Worm (Caenorhabditis elegans) whole organism, L3 larva: Measurements from ENCODE around the gene gkow-1.

ENCODE experiments used
- R02D3.7 ChIP-seq: fragments of 150-350 bp; optimal IDR thresholded peaks from 2 replicates; lab custom pipeline; 2014; ENCODE audit warnings: missing biosample characterization, missing genetic modification characterization
- ZK546.5 ChIP-seq: sonication (generic microtip); optimal IDR thresholded peaks from 2 replicates; lab custom pipeline; 2017; ENCODE audit warnings: missing biosample characterization, missing genetic modification characterization
- aly-2 ChIP-seq: fragments of 150-350 bp; optimal IDR thresholded peaks from 2 replicates; lab custom pipeline; 2014; ENCODE audit warnings: missing biosample characterization, missing genetic modification characterization
- ceh-16 ChIP-seq: sonication (generic microtip); optimal IDR thresholded peaks from 2 replicates; lab custom pipeline; 2017; ENCODE audit warnings: missing biosample characterization, missing genetic modification characterization
- ceh-28 ChIP-seq: fragments of 150-350 bp; optimal IDR thresholded peaks from 2 replicates; lab custom pipeline; 2014; ENCODE audit warnings: missing biosample characterization, missing genetic modification reagents, missing genetic modification characterization
- egl-27 ChIP-seq: sonication (generic microtip); optimal IDR thresholded peaks from 4 replicates; lab custom pipeline; 2017; ENCODE audit warnings: missing biosample characterization, missing genetic modification reagents, missing genetic modification characterization
- egl-5 ChIP-seq: fragments of 150-350 bp; optimal IDR thresholded peaks from 2 replicates; lab custom pipeline; 2017; ENCODE audit warnings: missing biosample characterization, missing genetic modification reagents, missing genetic modification characterization, inconsistent platforms
- elt-2 ChIP-seq: sonication (generic microtip); optimal IDR thresholded peaks from 2 replicates; lab custom pipeline; 2016; ENCODE audit warnings: missing genetic modification reagents, mild to moderate bottlenecking, missing genetic modification characterization, missing compliant biosample characterization
- elt-3 ChIP-seq, 3 experiments: fragments of 150-350 bp in 1 of 3; sonication (generic microtip) in 2 of 3; optimal IDR thresholded peaks; 2 replicates in 2 of 3; 4 replicates in 1 of 3; lab custom pipeline; 2014 to 2017; ENCODE audit warnings: missing biosample characterization in 3 of 3, missing genetic modification characterization in 3 of 3
- eor-1 ChIP-seq, 2 experiments: fragments of 150-350 bp; optimal IDR thresholded peaks; 2 replicates each; lab custom pipeline; 2014 to 2018; ENCODE audit warnings: missing biosample characterization in 2 of 2, missing genetic modification characterization in 2 of 2
- fkh-10 ChIP-seq: sonication (generic microtip); optimal IDR thresholded peaks from 2 replicates; lab custom pipeline; 2017; ENCODE audit warnings: missing biosample characterization, missing genetic modification reagents, missing genetic modification characterization
- hmg-11 ChIP-seq: sonication (generic microtip); optimal IDR thresholded peaks from 2 replicates; lab custom pipeline; 2016; ENCODE audit warnings: missing genetic modification characterization, missing compliant biosample characterization
- jun-1 ChIP-seq: fragments of 150-350 bp; optimal IDR thresholded peaks from 2 replicates; lab custom pipeline; 2014; ENCODE audit warnings: missing biosample characterization, missing genetic modification reagents, missing genetic modification characterization
- lin-15B ChIP-seq: fragments of 150-350 bp; optimal IDR thresholded peaks from 2 replicates; lab custom pipeline; 2014; ENCODE audit warnings: missing biosample characterization, missing genetic modification characterization
- lin-39 ChIP-seq: fragments of 150-350 bp; optimal IDR thresholded peaks from 2 replicates; lab custom pipeline; 2018; ENCODE audit warnings: missing biosample characterization, missing genetic modification reagents, missing genetic modification characterization
- lsy-12 ChIP-seq: sonication (generic microtip); optimal IDR thresholded peaks from 2 replicates; lab custom pipeline; 2016; ENCODE audit warnings: mild to moderate bottlenecking, missing genetic modification characterization, missing compliant biosample characterization
- mml-1 ChIP-seq: fragments of 150-350 bp; sonication (generic microtip); optimal IDR thresholded peaks from 3 replicates; lab custom pipeline; 2014; ENCODE audit warnings: missing biosample characterization, missing genetic modification characterization
- nfya-1 ChIP-seq: sonication (generic microtip); optimal IDR thresholded peaks from 2 replicates; lab custom pipeline; 2017; ENCODE audit warnings: missing genetic modification characterization, mild to moderate bottlenecking, missing compliant biosample characterization, antibody characterized with exemption, moderate library complexity; ENCODE audit not compliant: insufficient read depth
- nhr-12 ChIP-seq: fragments of 150-350 bp; optimal IDR thresholded peaks from 2 replicates; lab custom pipeline; 2014; ENCODE audit warnings: missing biosample characterization, missing genetic modification characterization
- nhr-23 ChIP-seq: fragments of 150-350 bp; optimal IDR thresholded peaks from 2 replicates; lab custom pipeline; 2014; ENCODE audit warnings: missing biosample characterization, missing genetic modification reagents, missing genetic modification characterization
- nhr-25 ChIP-seq: sonication (generic microtip); optimal IDR thresholded peaks from 2 replicates; lab custom pipeline; 2017; ENCODE audit warnings: missing biosample characterization, missing genetic modification characterization
- nhr-28 ChIP-seq: fragments of 150-350 bp; optimal IDR thresholded peaks from 2 replicates; lab custom pipeline; 2014; ENCODE audit warnings: missing biosample characterization, missing genetic modification characterization
- nhr-43 ChIP-seq: sonication (generic microtip); optimal IDR thresholded peaks from 2 replicates; lab custom pipeline; 2016; ENCODE audit warnings: mild to moderate bottlenecking, missing genetic modification characterization, missing compliant biosample characterization; ENCODE audit not compliant: poor library complexity, severe bottlenecking
- nhr-76 ChIP-seq: fragments of 150-350 bp; sonication (generic microtip); optimal IDR thresholded peaks from 5 replicates; lab custom pipeline; 2014; ENCODE audit warnings: missing biosample characterization, missing genetic modification characterization
- nhr-77 ChIP-seq: fragments of 150-350 bp; optimal IDR thresholded peaks from 2 replicates; lab custom pipeline; 2014; ENCODE audit warnings: missing biosample characterization, missing genetic modification characterization
- pha-4 ChIP-seq: fragments of 150-350 bp; optimal IDR thresholded peaks from 2 replicates; lab custom pipeline; 2014; ENCODE audit warnings: missing biosample characterization, missing genetic modification reagents, missing genetic modification characterization
- skn-1 ChIP-seq: fragments of 150-350 bp; optimal IDR thresholded peaks from 2 replicates; lab custom pipeline; 2014; ENCODE audit warnings: missing biosample characterization, missing genetic modification characterization
- snpc-4 ChIP-seq: fragments of 150-350 bp; optimal IDR thresholded peaks from 2 replicates; lab custom pipeline; 2014; ENCODE audit warnings: missing biosample characterization, missing genetic modification characterization
- unc-39 ChIP-seq: sonication (generic microtip); optimal IDR thresholded peaks from 4 replicates; lab custom pipeline; 2017; ENCODE audit warnings: missing biosample characterization, missing genetic modification characterization
- zag-1 ChIP-seq: fragments of 150-350 bp; optimal IDR thresholded peaks from 2 replicates; lab custom pipeline; 2014; ENCODE audit warnings: missing biosample characterization, missing genetic modification characterization
- ztf-11 ChIP-seq: fragments of 150-350 bp; optimal IDR thresholded peaks from 2 replicates; lab custom pipeline; 2014; ENCODE audit warnings: missing biosample characterization, missing genetic modification characterization
- ztf-4 ChIP-seq: fragments of 150-350 bp; optimal IDR thresholded peaks from 2 replicates; lab custom pipeline; 2014; ENCODE audit warnings: missing biosample characterization, missing genetic modification characterization

Gene gkow-1

DNA sequence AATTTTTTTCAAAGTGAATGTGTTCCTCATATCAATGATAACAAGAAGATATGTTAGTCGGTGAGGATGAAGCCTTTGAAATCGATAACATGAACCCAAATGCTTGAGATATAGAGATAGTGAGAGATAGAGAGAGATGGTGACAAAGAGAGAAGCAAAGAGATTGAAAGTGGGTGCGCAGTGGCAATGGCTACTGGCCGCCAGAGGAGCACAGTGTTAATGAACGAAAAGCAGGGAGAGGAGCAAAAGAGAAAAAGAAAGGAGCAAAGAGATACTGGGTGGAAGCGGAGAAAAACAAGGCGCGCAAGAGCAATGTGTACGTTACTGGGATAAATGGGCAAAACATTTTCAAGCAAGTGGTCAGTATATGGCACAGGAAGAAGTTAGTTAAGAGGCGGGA lies 13.3 kb upstream of the gkow-1 start (continued):
- TF ChIP-seq nhr-77 (no peak), elt-3 (tag; optimal IDR thresholded peaks at IDR 0.05; lab: Kevin White, UChicago) (no peak)
- TF ChIP-seq, all 47 proteins: peak for 7

ce11 chrIV:10345486-10345885 lies 12.5 kb upstream of the gkow-1 start:
- TF ChIP-seq pha-4 (tag; lab: Kevin White, UChicago) (peak; percentile 73), skn-1 (tag; lab: Kevin White, UChicago) (no peak)

- TF ChIP-seq lsy-12 (tag; lab: Kevin White, UChicago), result no peak
- TF ChIP-seq pha-4 (tag; lab: Kevin White, UChicago), result peak; percentile 78
- peak; percentile 50 for TF ChIP-seq hmg-11
- TF ChIP-seq nhr-28 (tag; lab: Kevin White, UChicago), result no peak
- TF ChIP-seq nfya-1 (tag; lab: Kevin White, UChicago), result peak; percentile 75
- TF ChIP-seq nhr-23, result peak; percentile 27
- TF ChIP-seq lin-39 (tag; lab: Kevin White, UChicago), result peak; percentile 41
- TF ChIP-seq jun-1 (tag; lab: Kevin White, UChicago), result peak; percentile 1
- no peak for TF ChIP-seq ceh-16 (tag; lab: Kevin White, UChicago)
- no peak for TF ChIP-seq unc-39 (tag; lab: Kevin White, UChicago)
- TF ChIP-seq nhr-25 (tag; lab: Kevin White, UChicago), result no peak
- no peak for TF ChIP-seq aly-2 (tag; lab: Kevin White, UChicago)
- TF ChIP-seq R02D3.7, result no peak
- TF ChIP-seq elt-3 (tag; optimal IDR thresholded peaks at IDR 0.05; lab: Kevin White, UChicago), result no peak
- TF ChIP-seq lin-15B (tag; lab: Kevin White, UChicago), result peak; percentile 25
- TF ChIP-seq eor-1 (tag; optimal IDR thresholded peaks at IDR 0.05; lab: Kevin White, UChicago), result no peak
- peak; percentile 4 for TF ChIP-seq elt-2 (tag; lab: Kevin White, UChicago)
- peak; percentile 1 for TF ChIP-seq ceh-28 (tag; lab: Kevin White, UChicago)
- TF ChIP-seq fkh-10, result no peak
- TF ChIP-seq egl-5, result peak; percentile 33
- TF ChIP-seq nhr-76, result no peak
- TF ChIP-seq zag-1 (tag; lab: Kevin White, UChicago), result no peak
- peak; percentile 25 for TF ChIP-seq snpc-4 (tag; lab: Kevin White, UChicago)
- TF ChIP-seq, all 47 proteins: peak for 11
These were observed 12.0 kb upstream of the gkow-1 start for ce11 chrIV:10345990-10346389.

- TF ChIP-seq nhr-77 (no peak), ztf-4 (tag; lab: Kevin White, UChicago) (no peak)
These were observed 11.0 kb upstream of the gkow-1 start for ce11 chrIV:10346948-10347347.

- TF ChIP-seq lsy-12 (tag; lab: Kevin White, UChicago), result no peak
- no peak for TF ChIP-seq ztf-11
- TF ChIP-seq nhr-76, result no peak
- TF ChIP-seq ceh-16 (tag; lab: Kevin White, UChicago), result no peak
- no peak for TF ChIP-seq nfya-1 (tag; lab: Kevin White, UChicago)
- TF ChIP-seq nhr-77, result no peak
- no peak for TF ChIP-seq nhr-43 (tag; lab: Kevin White, UChicago)
- TF ChIP-seq aly-2 (tag; lab: Kevin White, UChicago), result no peak
- no peak for TF ChIP-seq nhr-12 (tag; lab: Kevin White, UChicago)
- no peak for TF ChIP-seq elt-2 (tag; lab: Kevin White, UChicago)
- no peak for TF ChIP-seq egl-5
- no peak for TF ChIP-seq unc-39 (tag; lab: Kevin White, UChicago)
- TF ChIP-seq mml-1 (tag; lab: Kevin White, UChicago), result no peak
- no peak for TF ChIP-seq ZK546.5 (tag; lab: Kevin White, UChicago)
- no peak for TF ChIP-seq egl-27 (tag; lab: Kevin White, UChicago)
- TF ChIP-seq nhr-28 (tag; lab: Kevin White, UChicago), result no peak
- TF ChIP-seq R02D3.7, result no peak
- TF ChIP-seq, all 47 proteins: peak for 0
These were observed 10.4 kb upstream of the gkow-1 start for ce11 chrIV:10347528-10347927.
